Worm (Caenorhabditis elegans) whole organism, mixed stage, embryonic: ENCODE results near the gene R05D3.9.

ENCODE experiments used
- elt-1 ChIP-seq: sonication (generic microtip); optimal IDR thresholded peaks from 2 replicates; lab custom pipeline; 2017; ENCODE audit warnings: missing genetic modification characterization, mild to moderate bottlenecking, missing compliant biosample characterization, antibody characterized with exemption, moderate library complexity, borderline replicate concordance; ENCODE audit not compliant: insufficient read depth
- flh-1 ChIP-seq: fragments of 200-800 bp; sonication (Bioruptor generic); optimal IDR thresholded peaks from 2 replicates; lab custom pipeline; 2018; ENCODE audit warnings: mild to moderate bottlenecking, missing genetic modification characterization, moderate library complexity, missing compliant biosample characterization
- hlh-1 ChIP-seq: fragments of 150-350 bp; optimal IDR thresholded peaks from 2 replicates; lab custom pipeline; 2014; ENCODE audit warnings: missing biosample characterization, missing genetic modification reagents, missing genetic modification characterization
- lin-13 ChIP-seq: fragments of 150-350 bp; optimal IDR thresholded peaks from 2 replicates; lab custom pipeline; 2014; ENCODE audit warnings: missing biosample characterization, missing genetic modification characterization
- lsy-2 ChIP-seq: fragments of 150-350 bp; optimal IDR thresholded peaks from 2 replicates; lab custom pipeline; 2014; ENCODE audit warnings: missing biosample characterization, missing genetic modification characterization
- nhr-237 ChIP-seq: fragments of 150-350 bp; optimal IDR thresholded peaks from 2 replicates; lab custom pipeline; 2014; ENCODE audit warnings: missing biosample characterization, missing genetic modification characterization
- nhr-28 ChIP-seq: fragments of 150-350 bp; optimal IDR thresholded peaks from 2 replicates; lab custom pipeline; 2014; ENCODE audit warnings: missing biosample characterization, missing genetic modification characterization
- snpc-4 ChIP-seq: fragments of 150-350 bp; optimal IDR thresholded peaks from 2 replicates; lab custom pipeline; 2014; ENCODE audit warnings: missing biosample characterization, missing genetic modification characterization
- unc-39 ChIP-seq: fragments of 150-350 bp; optimal IDR thresholded peaks from 2 replicates; lab custom pipeline; 2014; ENCODE audit warnings: missing biosample characterization, missing genetic modification characterization
- ztf-11 ChIP-seq: fragments of 150-350 bp; optimal IDR thresholded peaks from 2 replicates; lab custom pipeline; 2014; ENCODE audit warnings: missing biosample characterization, missing genetic modification characterization

- TF ChIP-seq nhr-237 (tag; lab: Kevin White, UChicago) (no peak), lin-13 (tag; lab: Kevin White, UChicago) (no peak), hlh-1 (no peak), unc-39 (tag; lab: Kevin White, UChicago) (no peak), snpc-4 (tag; lab: Kevin White, UChicago) (no peak), ztf-11 (tag; lab: Kevin White, UChicago) (no peak), nhr-28 (tag; lab: Kevin White, UChicago) (no peak), lsy-2 (tag; lab: Kevin White, UChicago) (no peak), flh-1 (GFP tag; lab: Kevin White, UChicago) (no peak), elt-1 (tag; lab: Kevin White, UChicago) (no peak)
These were observed 33.4 kb upstream of the R05D3.9 start, which contains the start of gene lap-1 for ce11 chrIII:8401887-8402286.
